Worm (Caenorhabditis elegans): ENCODE results near the gene snx-17.

Gene snx-17

DNA sequence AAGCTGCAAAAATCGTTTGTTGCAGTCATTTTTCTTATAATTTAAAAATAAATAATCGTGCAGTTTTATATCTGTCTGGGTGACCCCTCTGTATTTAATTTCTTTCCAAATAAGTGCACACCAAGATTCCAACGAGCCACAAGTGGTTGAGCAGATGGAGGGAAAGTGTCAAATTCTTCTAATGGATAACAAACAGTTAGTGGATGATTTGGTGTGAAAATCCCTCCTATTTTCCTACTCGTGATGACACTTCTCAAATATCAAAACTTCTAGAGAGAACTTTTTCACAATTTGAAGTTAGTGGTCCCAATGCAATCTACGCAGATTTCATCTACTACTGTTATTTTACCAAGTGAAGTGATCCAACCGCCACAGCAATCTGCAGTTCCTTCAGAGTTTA, 47.7 kb downstream of the snx-17 start, which contains the start of gene ceh-28:
TSS of gene ceh-28 (plus strand) at position 301 of the 400 bp plus-strand sequence.
- TF ChIP-seq ceh-13 (GFP tag; optimal IDR thresholded peaks at IDR 0.05), result no peak

DNA sequence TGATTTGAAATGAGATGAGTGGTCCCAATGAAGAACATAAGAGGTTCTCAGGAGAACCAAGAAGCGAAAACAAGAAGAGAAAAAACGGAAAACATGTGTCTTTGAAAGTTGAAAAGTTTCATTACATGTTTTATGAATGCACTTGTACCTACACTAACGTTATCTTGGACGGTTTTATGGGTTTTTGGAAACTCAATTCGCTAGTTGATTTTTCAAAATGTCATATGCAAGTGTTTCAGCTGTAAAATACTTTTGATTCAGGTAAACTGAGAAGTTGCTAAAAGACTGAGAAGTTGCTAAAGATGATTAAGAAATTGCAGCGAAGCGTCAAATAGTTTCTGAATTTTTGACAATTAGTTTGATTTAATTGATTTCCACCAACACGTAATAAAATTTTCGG, 51.0 kb downstream of the snx-17 start, which contains the start of gene cpx-2:
TSS of gene cpx-2 (minus strand) at position 101 of the 400 bp plus-strand sequence.
- no peak for TF ChIP-seq ceh-13 (GFP tag; optimal IDR thresholded peaks at IDR 0.05)
